Fruit fly (Drosophila melanogaster): ENCODE results near the gene CG5391.

The CG5391 gene

DNA sequence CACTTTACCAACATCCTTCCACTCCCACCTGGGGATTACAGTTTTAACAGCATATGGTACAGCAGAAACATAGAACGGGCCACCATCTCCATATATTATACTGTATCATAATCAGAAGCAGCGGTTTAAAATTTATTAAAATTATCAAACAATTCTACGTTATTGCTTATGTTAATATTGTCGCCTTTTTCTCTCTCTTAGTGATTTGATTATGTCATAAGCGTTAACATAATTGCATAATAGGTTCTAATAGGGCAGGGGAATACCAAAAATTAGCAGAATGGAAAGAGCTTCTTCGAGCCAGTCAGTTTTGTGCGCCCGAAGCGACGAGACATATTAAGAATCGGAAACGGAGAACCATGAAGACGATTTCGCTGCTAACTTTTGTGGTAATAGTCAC is 2.3 kb downstream of the CG5391 start, which contains the start of gene CG13862:
Gene CG13862, plus strand, starts transcription at position 301 of the 400 bp plus-strand sequence.
- TF ChIP-seq Mes4 (GFP tag; optimal IDR thresholded peaks at IDR 0.05) (no peak), CG6654 (GFP tag; optimal IDR thresholded peaks at IDR 0.05) (peak; percentile 16), CoRest (tag; optimal IDR thresholded peaks at IDR 0.05) (no peak), CG12769 (tag; optimal IDR thresholded peaks at IDR 0.05) (peak; percentile 13), CG13894 (tag; optimal IDR thresholded peaks at IDR 0.05) (peak; percentile 70), chinmo (GFP tag; IDR thresholded peaks at IDR 0.05; ENCODE audit: partially characterized antibody) (0 out of 4 replicates have a peak, but pooled peaks have one; percentile 44), CG15601 (tag; optimal IDR thresholded peaks at IDR 0.05) (no peak), CG4424 (GFP tag; optimal IDR thresholded peaks at IDR 0.05) (no peak), mam (GFP tag; optimal IDR thresholded peaks at IDR 0.05) (no peak), emc (GFP tag; optimal IDR thresholded peaks at IDR 0.05) (no peak), Pdp1 (GFP tag; optimal IDR thresholded peaks at IDR 0.05) (peak in 1 of 2 experiments; percentile 55), phol (tag; optimal IDR thresholded peaks at IDR 0.05) (no peak), Fer3 (tag; optimal IDR thresholded peaks at IDR 0.05) (no peak)

DNA sequence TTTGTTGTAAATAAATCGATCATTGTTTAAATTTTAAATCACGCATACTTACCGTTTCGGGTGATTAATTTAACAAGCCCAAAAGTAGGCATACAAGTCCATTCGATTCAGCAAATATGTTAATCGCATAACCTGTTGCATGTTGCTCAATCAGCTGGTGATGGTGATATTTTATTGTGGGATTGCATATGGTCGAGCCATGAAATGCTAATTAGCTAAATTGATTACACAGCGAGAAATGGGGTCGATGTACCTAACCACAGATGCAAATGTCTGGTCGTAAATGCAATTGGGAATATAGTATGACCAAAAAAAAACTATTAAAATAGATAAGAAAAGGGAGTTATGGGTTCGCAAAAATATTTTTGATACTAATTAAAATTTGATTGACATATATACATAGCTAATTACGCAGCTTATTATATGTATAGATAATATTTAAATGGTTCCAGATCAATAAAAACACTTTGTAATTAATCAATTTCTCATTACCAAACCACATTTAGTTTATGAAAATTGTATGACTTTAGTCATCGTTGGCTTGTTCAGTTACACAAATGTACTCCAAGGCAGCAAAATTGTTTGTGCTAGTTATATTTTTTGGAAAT is 3.3 kb downstream of the CG5391 start, which contains the start of gene CG33721:
Gene CG33721, plus strand, starts transcription at position 558 of the 608 bp plus-strand sequence.
- TF ChIP-seq CHES-1-like (GFP tag; optimal IDR thresholded peaks at IDR 0.05): no peak
- no peak for TF ChIP-seq CG9797 (GFP tag; optimal IDR thresholded peaks at IDR 0.05)
- TF ChIP-seq Ets65A (GFP tag): peak; percentile 78
- TF ChIP-seq vvl (GFP tag; IDR thresholded peaks at IDR 0.05): peak; percentile 83
- no peak for TF ChIP-seq Sox100B (GFP tag; optimal IDR thresholded peaks at IDR 0.05)
- TF ChIP-seq Fer1 (GFP tag; optimal IDR thresholded peaks at IDR 0.05): no peak
- no peak for TF ChIP-seq Dip2 (GFP tag; IDR thresholded peaks at IDR 0.05)
- TF ChIP-seq Fer2 (tag; optimal IDR thresholded peaks at IDR 0.05): no peak
- no peak for TF ChIP-seq CG17829 (tag; optimal IDR thresholded peaks at IDR 0.05)
- TF ChIP-seq CG17186 (GFP tag; optimal IDR thresholded peaks at IDR 0.05): no peak
- peak; percentile 72 for TF ChIP-seq abd-A (tag; optimal IDR thresholded peaks at IDR 0.05)
- TF ChIP-seq HmgZ (tag; optimal IDR thresholded peaks at IDR 0.05): no peak
- TF ChIP-seq sd (tag; optimal IDR thresholded peaks at IDR 0.05): peak; percentile 20
- TF ChIP-seq Vsx1 (GFP tag; optimal IDR thresholded peaks at IDR 0.05): peak; percentile 66
- no peak for TF ChIP-seq E2f1 (GFP tag; IDR thresholded peaks at IDR 0.05)
- TF ChIP-seq Awh (GFP tag; IDR thresholded peaks at IDR 0.05): peak; percentile 72; the same call in 1 of the 2 replicates
- TF ChIP-seq br (optimal IDR thresholded peaks at IDR 0.05): no peak
- TF ChIP-seq esg (GFP tag; conservative IDR thresholded peaks at IDR 0.05): no peak
- TF ChIP-seq Trl (optimal IDR thresholded peaks at IDR 0.05): no peak
- TF ChIP-seq Trl (GFP tag; optimal IDR thresholded peaks at IDR 0.05): no peak
- TF ChIP-seq oc (tag; optimal IDR thresholded peaks at IDR 0.05): peak; percentile 18
- TF ChIP-seq CG13123 (GFP tag; optimal IDR thresholded peaks at IDR 0.05): no peak
- TF ChIP-seq CG7372 (GFP tag; IDR thresholded peaks at IDR 0.05): no peak
- TF ChIP-seq CG13775 (GFP tag; optimal IDR thresholded peaks at IDR 0.05): no peak
- no peak for TF ChIP-seq CG1602 (GFP tag; optimal IDR thresholded peaks at IDR 0.05)
- TF ChIP-seq kah (GFP tag; optimal IDR thresholded peaks at IDR 0.05): no peak
- TF ChIP-seq pros (GFP tag; optimal IDR thresholded peaks at IDR 0.05): no peak
- no peak for TF ChIP-seq nau (GFP tag; optimal IDR thresholded peaks at IDR 0.05)
- TF ChIP-seq HLH3B (GFP tag; IDR thresholded peaks at IDR 0.05): no peak
- TF ChIP-seq lilli (GFP tag; optimal IDR thresholded peaks at IDR 0.05): no peak
- TF ChIP-seq CG5180 (GFP tag; optimal IDR thresholded peaks at IDR 0.05): no peak
- TF ChIP-seq CG8290 (GFP tag; optimal IDR thresholded peaks at IDR 0.05): no peak
- TF ChIP-seq CG8290 (tag; optimal IDR thresholded peaks at IDR 0.05): no peak
- TF ChIP-seq CG12659 (GFP tag; optimal IDR thresholded peaks at IDR 0.05): no peak

Measured in whole organism, embryonic.